Fruit fly (Drosophila melanogaster) whole organism, embryonic: Measurements from ENCODE around the gene CG2865.

Experiments used
- BtbVII ChIP-seq: fragments of 200-800 bp; sonication (Bioruptor generic); optimal IDR thresholded peaks from 3 replicates; lab custom pipeline; 2017; ENCODE audit warnings: missing biosample characterization, mild to moderate bottlenecking, missing genetic modification characterization
- C15 ChIP-seq: fragments of 200-800 bp; sonication (Bioruptor generic); IDR thresholded peaks from 3 replicates; pipeline ENCODE4 v1.3.6; 2022; ENCODE audit warnings: missing biosample characterization, missing genetic modification characterization
- CG1024 ChIP-seq: fragments of 200-800 bp; sonication (Bioruptor generic); IDR thresholded peaks from 2 replicates; pipeline ENCODE4 v1.3.6; 2022; ENCODE audit warnings: missing biosample characterization, missing genetic modification characterization
- CG11085 ChIP-seq: fragments of 200-800 bp; sonication (Bioruptor generic); IDR thresholded peaks from 2 replicates; pipeline ENCODE4 v1.3.6; 2022; ENCODE audit warnings: missing biosample characterization, missing genetic modification characterization
- CG11504 ChIP-seq: fragments of 200-800 bp; sonication (Bioruptor generic); optimal IDR thresholded peaks from 3 replicates; lab custom pipeline; 2019; ENCODE audit warnings: missing biosample characterization, mild to moderate bottlenecking, missing genetic modification characterization, moderate library complexity
- CG12219 ChIP-seq: fragments of 200-800 bp; sonication (Bioruptor generic); optimal IDR thresholded peaks from 3 replicates; lab custom pipeline; 2018; ENCODE audit warnings: missing biosample characterization, mild to moderate bottlenecking, missing genetic modification characterization
- CG13894 ChIP-seq: fragments of 200-800 bp; sonication (Bioruptor generic); optimal IDR thresholded peaks from 3 replicates; lab custom pipeline; 2018; ENCODE audit warnings: missing biosample characterization, mild to moderate bottlenecking, missing genetic modification characterization, moderate library complexity
- CG14667 ChIP-seq: fragments of 200-800 bp; sonication (Bioruptor generic); IDR thresholded peaks from 2 replicates; pipeline ENCODE4 v1.3.6; 2022; ENCODE audit warnings: missing biosample characterization, missing genetic modification characterization
- CG17186 ChIP-seq: fragments of 200-800 bp; sonication (Bioruptor generic); optimal IDR thresholded peaks from 3 replicates; lab custom pipeline; 2017; ENCODE audit warnings: missing biosample characterization, missing genetic modification reagents, missing genetic modification characterization
- CG17912 ChIP-seq: fragments of 200-800 bp; sonication (Bioruptor generic); optimal IDR thresholded peaks from 2 replicates; lab custom pipeline; 2018; ENCODE audit warnings: missing biosample characterization, mild to moderate bottlenecking, missing genetic modification characterization
- CG18011 ChIP-seq: fragments of 200-800 bp; sonication (Bioruptor generic); optimal IDR thresholded peaks from 2 replicates; lab custom pipeline; 2017; ENCODE audit warnings: missing biosample characterization, missing genetic modification characterization, mild to moderate bottlenecking, moderate library complexity, missing genotype
- CG18476 ChIP-seq: fragments of 200-800 bp; sonication (Bioruptor generic); optimal IDR thresholded peaks from 2 replicates; lab custom pipeline; 2016; ENCODE audit warnings: missing biosample characterization, mild to moderate bottlenecking, missing genetic modification characterization
- CG33557 ChIP-seq: fragments of 200-800 bp; sonication (Bioruptor generic); optimal IDR thresholded peaks from 2 replicates; lab custom pipeline; 2019; ENCODE audit warnings: missing biosample characterization, mild to moderate bottlenecking, missing genetic modification characterization, moderate library complexity
- CG5180 ChIP-seq: fragments of 200-800 bp; sonication (Bioruptor generic); optimal IDR thresholded peaks from 3 replicates; lab custom pipeline; 2017; ENCODE audit warnings: missing biosample characterization, missing genetic modification characterization, mild to moderate bottlenecking, moderate library complexity, missing genetic modification reagents
- CG6175 ChIP-seq: fragments of 200-800 bp; sonication (Bioruptor generic); IDR thresholded peaks from 3 replicates; pipeline ENCODE4 v1.3.6; 2022; ENCODE audit warnings: missing biosample characterization, missing genetic modification characterization
- CG6654 ChIP-seq: fragments of 200-800 bp; sonication (Bioruptor generic); optimal IDR thresholded peaks from 2 replicates; lab custom pipeline; 2017; ENCODE audit warnings: missing biosample characterization, mild to moderate bottlenecking, missing genetic modification characterization
- CG6791 ChIP-seq: fragments of 200-800 bp; sonication (Bioruptor generic); IDR thresholded peaks from 3 replicates; pipeline ENCODE4 v1.3.6; 2022; ENCODE audit warnings: missing biosample characterization, missing genetic modification characterization; ENCODE audit not compliant: partially characterized antibody
- CG7745 ChIP-seq: fragments of 200-800 bp; sonication (Bioruptor generic); optimal IDR thresholded peaks from 2 replicates; lab custom pipeline; 2018; ENCODE audit warnings: missing biosample characterization, mild to moderate bottlenecking, missing genetic modification characterization, moderate library complexity
- CG9437 ChIP-seq: fragments of 200-800 bp; sonication (Bioruptor generic); optimal IDR thresholded peaks from 2 replicates; lab custom pipeline; 2018; ENCODE audit warnings: missing biosample characterization, mild to moderate bottlenecking, missing genetic modification characterization
- Dip3 ChIP-seq: fragments of 200-800 bp; sonication (Bioruptor generic); optimal IDR thresholded peaks from 3 replicates; lab custom pipeline; 2016; ENCODE audit warnings: missing biosample characterization, missing genetic modification characterization
- Dp ChIP-seq: fragments of 200-800 bp; sonication (Bioruptor generic); optimal IDR thresholded peaks from 2 replicates; lab custom pipeline; 2018; ENCODE audit warnings: missing biosample characterization, mild to moderate bottlenecking, missing genetic modification characterization, moderate library complexity
- HHEX ChIP-seq: fragments of 200-800 bp; sonication (Bioruptor generic); optimal IDR thresholded peaks from 3 replicates; lab custom pipeline; 2017; ENCODE audit warnings: missing biosample characterization, mild to moderate bottlenecking, missing genetic modification characterization, missing genetic modification reagents
- HmgZ ChIP-seq: fragments of 200-800 bp; sonication (Bioruptor generic); optimal IDR thresholded peaks from 2 replicates; lab custom pipeline; 2018; ENCODE audit warnings: missing biosample characterization, mild to moderate bottlenecking, missing genetic modification characterization
- Ptx1 ChIP-seq: fragments of 200-800 bp; sonication (Bioruptor generic); IDR thresholded peaks from 2 replicates; pipeline ENCODE4 v1.3.6; 2022; ENCODE audit warnings: missing biosample characterization, missing genetic modification characterization
- Six4 ChIP-seq: fragments of 200-800 bp; sonication (Bioruptor generic); optimal IDR thresholded peaks from 2 replicates; lab custom pipeline; 2016; ENCODE audit warnings: missing biosample characterization, missing genetic modification characterization
- Sry-β ChIP-seq: fragments of 200-800 bp; sonication (Bioruptor generic); optimal IDR thresholded peaks from 2 replicates; lab custom pipeline; 2018; ENCODE audit warnings: missing biosample characterization, mild to moderate bottlenecking, missing genetic modification characterization, moderate library complexity
- Tbp ChIP-seq: fragments of >200 bp; optimal IDR thresholded peaks from 2 replicates; lab custom pipeline; 2018; ENCODE audit warnings: missing biosample characterization, missing genetic modification characterization
- ash1 ChIP-seq: fragments of 200-800 bp; sonication (Bioruptor generic); optimal IDR thresholded peaks from 2 replicates; lab custom pipeline; 2018; ENCODE audit warnings: missing biosample characterization, mild to moderate bottlenecking, missing genetic modification characterization
- bcd ChIP-seq: fragments of 200-800 bp; sonication (Bioruptor generic); optimal IDR thresholded peaks from 2 replicates; lab custom pipeline; 2017; ENCODE audit warnings: missing biosample characterization, mild to moderate bottlenecking, missing genetic modification characterization
- br ChIP-seq: fragments of >200 bp; optimal IDR thresholded peaks from 2 replicates; lab custom pipeline; 2017
- bsh ChIP-seq, 2 experiments: fragments of 200-800 bp; sonication (Bioruptor generic); optimal IDR thresholded peaks; 2 replicates each; lab custom pipeline; 2017 to 2018; ENCODE audit warnings: mild to moderate bottlenecking in 2 of 2, missing biosample characterization in 2 of 2, missing genetic modification characterization in 2 of 2, moderate library complexity in 1 of 2
- cas ChIP-seq: fragments of 200-800 bp; sonication (Bioruptor generic); IDR thresholded peaks from 2 replicates; pipeline ENCODE4 v1.3.6; 2022; ENCODE audit warnings: missing biosample characterization, missing genetic modification characterization
- croc ChIP-seq: fragments of 200-800 bp; sonication (Bioruptor generic); conservative IDR thresholded peaks from 3 replicates; pipeline ENCODE4 v1.3.6; 2022; ENCODE audit warnings: missing biosample characterization, missing genetic modification characterization
- crol ChIP-seq: fragments of 200-800 bp; sonication (Bioruptor generic); IDR thresholded peaks from 2 replicates; pipeline ENCODE4 v1.3.6; 2022; ENCODE audit warnings: missing biosample characterization, missing genetic modification characterization
- dati ChIP-seq: fragments of 200-800 bp; sonication (Bioruptor generic); IDR thresholded peaks from 2 replicates; pipeline ENCODE4 v1.3.6; 2022; ENCODE audit warnings: missing biosample characterization, missing genetic modification characterization
- fd64A ChIP-seq: fragments of 200-800 bp; sonication (Bioruptor generic); optimal IDR thresholded peaks from 3 replicates; lab custom pipeline; 2018; ENCODE audit warnings: missing biosample characterization, mild to moderate bottlenecking, missing genetic modification characterization
- gem ChIP-seq: fragments of 200-800 bp; sonication (Bioruptor generic); optimal IDR thresholded peaks from 2 replicates; lab custom pipeline; 2019; ENCODE audit warnings: missing biosample characterization, mild to moderate bottlenecking, missing genetic modification characterization, moderate library complexity
- gsb ChIP-seq: fragments of 200-800 bp; sonication (Bioruptor generic); IDR thresholded peaks from 2 replicates; pipeline ENCODE4 v1.3.6; 2022; ENCODE audit warnings: missing biosample characterization, missing genetic modification characterization
- hth ChIP-seq: fragments of >200 bp; optimal IDR thresholded peaks from 2 replicates; lab custom pipeline; 2017; ENCODE audit warnings: inconsistent platforms
- ind ChIP-seq: fragments of 200-800 bp; sonication (Bioruptor generic); optimal IDR thresholded peaks from 3 replicates; lab custom pipeline; 2016; ENCODE audit warnings: missing biosample characterization, missing genetic modification characterization
- knrl ChIP-seq: fragments of 200-800 bp; sonication (Bioruptor generic); IDR thresholded peaks from 3 replicates; pipeline ENCODE4 v1.3.6; 2022; ENCODE audit warnings: missing biosample characterization, missing genetic modification characterization; ENCODE audit not compliant: partially characterized antibody
- odd ChIP-seq: fragments of 200-800 bp; sonication (Bioruptor generic); optimal IDR thresholded peaks from 2 replicates; lab custom pipeline; 2017; ENCODE audit warnings: missing biosample characterization, mild to moderate bottlenecking, missing genetic modification characterization
- org-1 ChIP-seq: fragments of 200-800 bp; sonication (Bioruptor generic); optimal IDR thresholded peaks from 2 replicates; lab custom pipeline; 2017; ENCODE audit warnings: missing biosample characterization, missing genetic modification characterization
- pan ChIP-seq, 4 experiments: fragments of >200 bp in 3 of 4; fragments of 200-800 bp in 1 of 4; sonication (Bioruptor generic) in 1 of 4; optimal IDR thresholded peaks in 3 of 4; IDR thresholded peaks in 1 of 4; 2 replicates each; pipeline versions ENCODE4 v1.3.6 to Lab custom; 2017 to 2022; ENCODE audit warnings: missing biosample characterization in 2 of 4, missing genetic modification characterization in 2 of 4, mixed read lengths in 1 of 4
- pnt ChIP-seq: fragments of 200-800 bp; sonication (Bioruptor generic); optimal IDR thresholded peaks from 3 replicates; lab custom pipeline; 2016; ENCODE audit warnings: missing biosample characterization, missing genetic modification characterization
- scrt ChIP-seq: fragments of 200-800 bp; sonication (Bioruptor generic); optimal IDR thresholded peaks from 2 replicates; lab custom pipeline; 2018; ENCODE audit warnings: missing biosample characterization, mild to moderate bottlenecking, missing genetic modification characterization, moderate library complexity
- sim ChIP-seq: fragments of 200-800 bp; sonication (Bioruptor generic); IDR thresholded peaks from 2 replicates; pipeline ENCODE4 v1.3.6; 2022; ENCODE audit warnings: missing biosample characterization, missing genetic modification characterization
- sug ChIP-seq: fragments of 200-800 bp; optimal IDR thresholded peaks from 2 replicates; lab custom pipeline; 2019; ENCODE audit warnings: missing biosample characterization, mild to moderate bottlenecking, missing genetic modification characterization, moderate library complexity
- tap ChIP-seq: fragments of 200-800 bp; optimal IDR thresholded peaks from 3 replicates; lab custom pipeline; 2019; ENCODE audit warnings: missing biosample characterization, mild to moderate bottlenecking, missing genetic modification characterization, moderate library complexity
- tup ChIP-seq: fragments of 200-800 bp; sonication (Bioruptor generic); optimal IDR thresholded peaks from 2 replicates; lab custom pipeline; 2016; ENCODE audit warnings: missing biosample characterization, mild to moderate bottlenecking, missing genetic modification characterization, moderate library complexity
- zfh1 ChIP-seq: fragments of 200-800 bp; sonication (Bioruptor generic); IDR thresholded peaks from 3 replicates; pipeline ENCODE4 v1.3.6; 2022; ENCODE audit warnings: missing biosample characterization, missing genetic modification characterization

Gene CG2865

DNA sequence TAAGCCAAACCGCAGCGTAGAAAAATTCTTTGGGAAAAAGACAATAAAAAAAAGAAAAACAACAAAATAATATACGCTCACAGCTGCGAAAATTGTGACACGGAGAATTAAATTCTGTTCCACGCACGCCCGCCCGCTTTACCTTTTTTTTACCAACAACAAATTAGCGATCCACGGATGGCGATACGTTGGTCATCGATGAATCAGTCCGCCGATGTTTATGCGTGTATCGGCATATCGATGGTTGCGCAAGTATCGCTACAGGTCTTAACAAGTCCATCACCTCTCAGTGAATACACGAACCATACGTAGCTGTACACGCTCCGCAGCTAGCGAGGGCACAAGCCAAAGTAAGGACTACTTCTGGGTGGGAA is 22.7 kb downstream of the CG2865 start, which contains the start of gene CG2924 (continued):
- TF ChIP-seq org-1 (GFP tag; lab: Kevin White, UChicago) (no peak), crol (GFP tag; lab: Robert Waterston, UW) (no peak), BtbVII (GFP tag; lab: Kevin White, UChicago) (no peak), CG1024 (GFP tag; lab: Robert Waterston, UW) (peak; percentile 50; the same call in 1 of the 2 replicates), C15 (GFP tag; lab: Robert Waterston, UW) (no peak), Ptx1 (GFP tag; lab: Robert Waterston, UW) (peak; percentile 63), tup (GFP tag; lab: Kevin White, UChicago) (no peak), bsh (GFP tag; optimal IDR thresholded peaks at IDR 0.05; lab: Kevin White, UChicago) (no peak), odd (GFP tag; lab: Kevin White, UChicago) (no peak), ind (GFP tag; lab: Kevin White, UChicago) (peak; percentile 59), zfh1 (GFP tag; lab: Robert Waterston, UW) (peak; percentile 72; the same call in 2 of the 3 replicates), pnt (GFP tag; lab: Kevin White, UChicago) (peak; percentile 21), pan (optimal IDR thresholded peaks at IDR 0.05; lab: Kevin White, UChicago) (no peak), pan (GFP tag; optimal IDR thresholded peaks at IDR 0.05 in 1 of 2, IDR thresholded peaks at IDR 0.05 in 1 of 2) (no peak), br (lab: Kevin White, UChicago) (no peak), CG12219 (GFP tag; lab: Kevin White, UChicago) (no peak), dati (no peak), CG7745 (no peak), sug (tag; lab: Kevin White, UChicago) (peak; percentile 63), sim (GFP tag; lab: Robert Waterston, UW) (no peak), CG17912 (GFP tag; lab: Kevin White, UChicago) (no peak), CG11504 (tag; lab: Kevin White, UChicago) (no peak), Sry-β (no peak), CG17186 (peak; percentile 98), HHEX (no peak), CG6654 (GFP tag; lab: Kevin White, UChicago) (no peak), scrt (no peak), CG13894 (peak; percentile 83), Dip3 (GFP tag; lab: Kevin White, UChicago) (peak; percentile 78), CG6175 (no peak), CG14667 (GFP tag; lab: Robert Waterston, UW) (no peak), CG18476 (GFP tag; lab: Kevin White, UChicago) (no peak), CG9437 (peak; percentile 74), CG5180 (no peak), gem (peak; percentile 3), Dp (GFP tag; lab: Kevin White, UChicago) (peak; percentile 93), knrl (peak; percentile 99), ash1 (GFP tag; lab: Kevin White, UChicago) (peak; percentile 59), cas (GFP tag; lab: Robert Waterston, UW) (peak; percentile 56; the same call in 1 of the 2 replicates), Tbp (GFP tag; lab: Kevin White, UChicago) (no peak), bcd (GFP tag; lab: Kevin White, UChicago) (peak; percentile 43), gsb (GFP tag; lab: Robert Waterston, UW) (no peak), tap (tag; lab: Kevin White, UChicago) (no peak), hth (no peak), CG18011 (GFP tag; lab: Kevin White, UChicago) (peak; percentile 22), HmgZ (tag; lab: Kevin White, UChicago) (peak; percentile 93), croc (GFP tag; lab: Robert Waterston, UW) (no peak), CG33557 (GFP tag; lab: Kevin White, UChicago) (no peak), CG11085 (peak; percentile 39; the same call in 1 of the 2 replicates), fd64A (no peak), Six4 (GFP tag; lab: Kevin White, UChicago) (peak; percentile 19), CG6791 (GFP tag; lab: Robert Waterston, UW) (peak; percentile 100)
